Fruit fly (Drosophila melanogaster) whole organism: ENCODE results near the gene CG18281.

ENCODE experiments used
- CG8478 ChIP-seq: fragments of >200 bp; optimal IDR thresholded peaks from 2 replicates; lab custom pipeline; 2018; ENCODE audit warnings: inconsistent platforms
- Dll ChIP-seq: fragments of >200 bp; optimal IDR thresholded peaks from 2 replicates; lab custom pipeline; 2017
- usp ChIP-seq: fragments of >200 bp; optimal IDR thresholded peaks from 2 replicates; lab custom pipeline; 2017; ENCODE audit warnings: missing biosample characterization, missing genetic modification characterization, mixed read lengths

- TF ChIP-seq CG8478 (no peak), Dll (no peak), usp (no peak)
Measured at dm6 chr3L:20540182-20540974, 40.7 kb downstream of the CG18281 start, which contains the start of gene Rcd2.
